Fruit fly (Drosophila melanogaster): Measurements from ENCODE around the gene CG42655.

Gene CG42655

DNA sequence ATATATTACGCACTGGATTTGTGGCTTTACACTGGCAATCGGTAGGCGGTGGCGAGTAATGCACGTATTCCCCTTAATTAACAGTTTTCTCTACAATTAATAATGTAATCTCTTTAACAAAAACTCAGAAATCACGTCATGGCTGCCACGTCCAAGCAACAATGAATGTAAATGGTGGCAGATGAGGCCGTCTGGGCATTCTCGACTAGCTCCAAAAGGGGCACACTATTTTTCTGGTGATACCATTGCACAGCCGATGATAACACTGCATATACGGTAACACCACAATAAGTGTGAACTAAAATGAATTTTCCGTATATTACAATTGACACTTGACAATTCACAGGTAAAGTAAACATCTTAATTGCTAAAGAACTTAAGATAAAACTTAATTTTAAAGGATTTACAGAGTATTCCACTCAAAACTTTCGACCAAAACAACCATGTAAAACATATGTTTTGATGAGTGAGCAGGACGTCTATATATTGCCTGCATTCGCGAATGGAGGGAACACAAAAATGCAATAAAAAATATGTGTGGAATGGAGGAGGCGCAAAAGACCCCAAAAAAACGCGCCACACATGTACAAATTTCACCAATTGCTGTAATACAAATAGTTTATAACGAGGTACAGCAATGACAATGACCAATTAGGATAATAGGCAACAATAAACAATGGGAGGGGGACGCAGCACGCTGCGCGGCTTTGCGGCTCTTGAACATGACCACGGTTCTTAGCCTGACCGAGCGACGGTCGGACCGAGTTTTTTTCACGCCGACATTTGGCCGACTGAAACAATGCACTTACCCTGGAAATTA is 44.1 kb downstream of the CG42655 start (continued):
- TF ChIP-seq ewg (GFP tag; optimal IDR thresholded peaks at IDR 0.05) (peak; percentile 9), slbo (GFP tag; IDR thresholded peaks at IDR 0.05) (no peak), CG6813 (GFP tag; optimal IDR thresholded peaks at IDR 0.05) (no peak), CG9932 (GFP tag; IDR thresholded peaks at IDR 0.05) (peak; percentile 39), tx (GFP tag; optimal IDR thresholded peaks at IDR 0.05) (no peak), insv (GFP tag; optimal IDR thresholded peaks at IDR 0.05) (no peak), CG16815 (GFP tag; optimal IDR thresholded peaks at IDR 0.05) (no peak), ranshi (GFP tag; IDR thresholded peaks at IDR 0.05) (no peak), bowl (GFP tag; IDR thresholded peaks at IDR 0.05) (no peak), CG12104 (GFP tag; optimal IDR thresholded peaks at IDR 0.05) (no peak), oc (tag; optimal IDR thresholded peaks at IDR 0.05) (no peak), Hand (GFP tag; optimal IDR thresholded peaks at IDR 0.05) (no peak), CG11093 (GFP tag; IDR thresholded peaks at IDR 0.05) (no peak), H15 (GFP tag; IDR thresholded peaks at IDR 0.05) (no peak), schlank (tag; optimal IDR thresholded peaks at IDR 0.05) (no peak), E2f2 (GFP tag; IDR thresholded peaks at IDR 0.05) (no peak), cas (GFP tag; IDR thresholded peaks at IDR 0.05) (no peak), crp (GFP tag; optimal IDR thresholded peaks at IDR 0.05) (peak; percentile 54 to 84), CG3407 (GFP tag; optimal IDR thresholded peaks at IDR 0.05) (no peak), CG1602 (GFP tag; optimal IDR thresholded peaks at IDR 0.05) (no peak), CG11456 (GFP tag; IDR thresholded peaks at IDR 0.05) (no peak), CG5180 (GFP tag; optimal IDR thresholded peaks at IDR 0.05) (no peak), tin (GFP tag; optimal IDR thresholded peaks at IDR 0.05) (no peak), cad (GFP tag; optimal IDR thresholded peaks at IDR 0.05) (no peak), CG10654 (GFP tag; optimal IDR thresholded peaks at IDR 0.05) (no peak), grn (GFP tag; optimal IDR thresholded peaks at IDR 0.05) (no peak), sug (tag; optimal IDR thresholded peaks at IDR 0.05) (peak; percentile 35), CG15269 (tag; optimal IDR thresholded peaks at IDR 0.05) (no peak), Kr (GFP tag; optimal IDR thresholded peaks at IDR 0.05) (no peak), gro (GFP tag; optimal IDR thresholded peaks at IDR 0.05) (no peak), sens (GFP tag) (peak; percentile 88), sisA (GFP tag; IDR thresholded peaks at IDR 0.05) (no peak), pzg (GFP tag; optimal IDR thresholded peaks at IDR 0.05) (peak; percentile 88), dm (GFP tag; optimal IDR thresholded peaks at IDR 0.05) (no peak), Spps (tag; optimal IDR thresholded peaks at IDR 0.05) (no peak), CG17328 (GFP tag; IDR thresholded peaks at IDR 0.05) (peak; percentile 32; the same call in 1 of the 2 replicates), hbn (GFP tag; IDR thresholded peaks at IDR 0.05; ENCODE audit: partially characterized antibody) (no peak), CG17186 (GFP tag; optimal IDR thresholded peaks at IDR 0.05) (peak; percentile 11), NC2β (GFP tag; optimal IDR thresholded peaks at IDR 0.05) (peak; percentile 30), lmd (GFP tag; IDR thresholded peaks at IDR 0.05) (no peak), Sox100B (GFP tag; optimal IDR thresholded peaks at IDR 0.05) (no peak), Stat92E (GFP tag; optimal IDR thresholded peaks at IDR 0.05) (peak in 1 of 3 experiments; percentile 14), zfh1 (GFP tag; IDR thresholded peaks at IDR 0.05) (0 out of 3 replicates have a peak, but pooled peaks have one; percentile 16), Myb (GFP tag; optimal IDR thresholded peaks at IDR 0.05) (peak; percentile 7), Dll (GFP tag; IDR thresholded peaks at IDR 0.05; ENCODE audit: partially characterized antibody) (no peak), gcm2 (GFP tag; optimal IDR thresholded peaks at IDR 0.05) (no peak), HLH4C (GFP tag; IDR thresholded peaks at IDR 0.05; ENCODE audit: partially characterized antibody) (no peak), CG6272 (GFP tag; IDR thresholded peaks at IDR 0.05) (no peak), CkIIα-i1 (GFP tag; IDR thresholded peaks at IDR 0.05) (no peak), sqz (GFP tag; optimal IDR thresholded peaks at IDR 0.05) (no peak)
